Worm (Caenorhabditis elegans): ENCODE data around the gene C23H5.15.

- TF ChIP-seq pha-4 (tag; optimal IDR thresholded peaks at IDR 0.05) (no peak), ceh-48 (tag; optimal IDR thresholded peaks at IDR 0.05) (no peak), tbx-2 (tag; optimal IDR thresholded peaks at IDR 0.05) (no peak), nfya-1 (tag; optimal IDR thresholded peaks at IDR 0.05) (no peak), sox-4 (tag; optimal IDR thresholded peaks at IDR 0.05) (no peak), nhr-11 (tag; optimal IDR thresholded peaks at IDR 0.05) (no peak), C08G9.2 (tag; optimal IDR thresholded peaks at IDR 0.05) (no peak), ceh-14 (tag; optimal IDR thresholded peaks at IDR 0.05) (no peak), C38D4.7 (GFP tag; optimal IDR thresholded peaks at IDR 0.05) (no peak), K02D7.2 (tag; optimal IDR thresholded peaks at IDR 0.05) (no peak), odd-2 (tag; optimal IDR thresholded peaks at IDR 0.05) (no peak), gmeb-2 (tag; optimal IDR thresholded peaks at IDR 0.05) (no peak), hlh-13 (GFP tag; optimal IDR thresholded peaks at IDR 0.05) (no peak), dve-1 (tag; optimal IDR thresholded peaks at IDR 0.05) (no peak)
Observed at ce11 chrIV:2065895-2066294, 36.8 kb downstream of the C23H5.15 start, which contains the start of gene arrd-26.

Data from whole organism, late embryonic.